Worm (Caenorhabditis elegans) whole organism, mixed stage, embryonic: ENCODE data around the gene nhr-112.

Experiments
- M03D4.4 ChIP-seq: sonication (generic microtip); optimal IDR thresholded peaks from 2 replicates; lab custom pipeline; 2017; ENCODE audit warnings: mild to moderate bottlenecking, missing genetic modification characterization, missing compliant biosample characterization
- bed-3 ChIP-seq: fragments of 200-800 bp; sonication (Bioruptor generic); optimal IDR thresholded peaks from 3 replicates; lab custom pipeline; 2018; ENCODE audit warnings: mild to moderate bottlenecking, missing genetic modification characterization, moderate library complexity, missing compliant biosample characterization
- blmp-1 ChIP-seq: fragments of 150-350 bp; optimal IDR thresholded peaks from 2 replicates; lab custom pipeline; 2014; ENCODE audit warnings: missing biosample characterization, missing genetic modification characterization
- ceh-39 ChIP-seq: fragments of 150-350 bp; optimal IDR thresholded peaks from 2 replicates; lab custom pipeline; 2014; ENCODE audit warnings: missing biosample characterization, missing genetic modification characterization
- ceh-43 ChIP-seq: fragments of 200-800 bp; sonication (Bioruptor generic); optimal IDR thresholded peaks from 2 replicates; lab custom pipeline; 2018; ENCODE audit warnings: mild to moderate bottlenecking, missing genetic modification characterization, moderate library complexity, missing compliant biosample characterization
- ceh-83 ChIP-seq: fragments of 200-800 bp; sonication (Bioruptor generic); optimal IDR thresholded peaks from 2 replicates; lab custom pipeline; 2018; ENCODE audit warnings: mild to moderate bottlenecking, missing genetic modification characterization, missing compliant biosample characterization
- ces-1 ChIP-seq: fragments of 150-350 bp; optimal IDR thresholded peaks from 2 replicates; lab custom pipeline; 2014; ENCODE audit warnings: missing biosample characterization, missing genetic modification reagents, missing genetic modification characterization
- cnd-1 ChIP-seq: fragments of 200-800 bp; sonication (Bioruptor generic); optimal IDR thresholded peaks from 2 replicates; lab custom pipeline; 2018; ENCODE audit warnings: mild to moderate bottlenecking, missing genetic modification characterization, missing compliant biosample characterization
- elt-1 ChIP-seq: sonication (generic microtip); optimal IDR thresholded peaks from 2 replicates; lab custom pipeline; 2017; ENCODE audit warnings: missing genetic modification characterization, mild to moderate bottlenecking, missing compliant biosample characterization, antibody characterized with exemption, moderate library complexity, borderline replicate concordance; ENCODE audit not compliant: insufficient read depth
- elt-3 ChIP-seq: fragments of 150-350 bp; optimal IDR thresholded peaks from 2 replicates; lab custom pipeline; 2014; ENCODE audit warnings: missing biosample characterization, missing genetic modification characterization
- ham-2 ChIP-seq: fragments of 200-800 bp; sonication (Bioruptor generic); optimal IDR thresholded peaks from 2 replicates; lab custom pipeline; 2018; ENCODE audit warnings: mild to moderate bottlenecking, missing genetic modification characterization, missing compliant biosample characterization
- hlh-1 ChIP-seq: fragments of 150-350 bp; optimal IDR thresholded peaks from 2 replicates; lab custom pipeline; 2014; ENCODE audit warnings: missing biosample characterization, missing genetic modification reagents, missing genetic modification characterization
- lin-13 ChIP-seq: fragments of 150-350 bp; optimal IDR thresholded peaks from 2 replicates; lab custom pipeline; 2014; ENCODE audit warnings: missing biosample characterization, missing genetic modification characterization
- lin-32 ChIP-seq: fragments of 200-800 bp; sonication (Bioruptor generic); optimal IDR thresholded peaks from 2 replicates; lab custom pipeline; 2018; ENCODE audit warnings: mild to moderate bottlenecking, missing genetic modification characterization, missing compliant biosample characterization
- lsy-2 ChIP-seq: fragments of 150-350 bp; optimal IDR thresholded peaks from 2 replicates; lab custom pipeline; 2014; ENCODE audit warnings: missing biosample characterization, missing genetic modification characterization
- mab-5 ChIP-seq: fragments of 150-350 bp; optimal IDR thresholded peaks from 2 replicates; lab custom pipeline; 2014; ENCODE audit warnings: missing biosample characterization, missing genetic modification characterization
- mls-2 ChIP-seq: sonication (generic microtip); optimal IDR thresholded peaks from 2 replicates; lab custom pipeline; 2016; ENCODE audit warnings: mild to moderate bottlenecking, missing genetic modification characterization, moderate library complexity, missing compliant biosample characterization
- nhr-12 ChIP-seq: fragments of 150-350 bp; optimal IDR thresholded peaks from 2 replicates; lab custom pipeline; 2014; ENCODE audit warnings: missing biosample characterization, missing genetic modification characterization
- nhr-237 ChIP-seq: fragments of 150-350 bp; optimal IDR thresholded peaks from 2 replicates; lab custom pipeline; 2014; ENCODE audit warnings: missing biosample characterization, missing genetic modification characterization
- nhr-28 ChIP-seq: fragments of 150-350 bp; optimal IDR thresholded peaks from 2 replicates; lab custom pipeline; 2014; ENCODE audit warnings: missing biosample characterization, missing genetic modification characterization
- nhr-76 ChIP-seq: sonication (generic microtip); optimal IDR thresholded peaks from 2 replicates; lab custom pipeline; 2017; ENCODE audit warnings: missing biosample characterization, missing genetic modification characterization
- pha-4 ChIP-seq: fragments of 150-350 bp; optimal IDR thresholded peaks from 2 replicates; lab custom pipeline; 2018; ENCODE audit warnings: missing biosample characterization, missing genetic modification reagents, missing genetic modification characterization
- sem-2 ChIP-seq: fragments of 200-800 bp; sonication (Bioruptor generic); optimal IDR thresholded peaks from 2 replicates; lab custom pipeline; 2018; ENCODE audit warnings: mild to moderate bottlenecking, missing genetic modification characterization, missing compliant biosample characterization
- snpc-4 ChIP-seq: fragments of 150-350 bp; optimal IDR thresholded peaks from 2 replicates; lab custom pipeline; 2014; ENCODE audit warnings: missing biosample characterization, missing genetic modification characterization
- sptf-1 ChIP-seq: sonication (generic microtip); optimal IDR thresholded peaks from 2 replicates; lab custom pipeline; 2017; ENCODE audit warnings: mild to moderate bottlenecking, missing genetic modification characterization, moderate library complexity, missing compliant biosample characterization
- tbx-8 ChIP-seq: fragments of 200-800 bp; sonication (Bioruptor generic); optimal IDR thresholded peaks from 2 replicates; lab custom pipeline; 2018; ENCODE audit warnings: mild to moderate bottlenecking, missing genetic modification characterization, moderate library complexity, missing compliant biosample characterization
- unc-120 ChIP-seq: sonication (generic microtip); optimal IDR thresholded peaks from 2 replicates; lab custom pipeline; 2017; ENCODE audit warnings: missing genetic modification characterization, missing compliant biosample characterization; ENCODE audit not compliant: poor library complexity, severe bottlenecking
- unc-39 ChIP-seq: fragments of 150-350 bp; optimal IDR thresholded peaks from 2 replicates; lab custom pipeline; 2014; ENCODE audit warnings: missing biosample characterization, missing genetic modification characterization
- unc-62 ChIP-seq: fragments of 150-350 bp; optimal IDR thresholded peaks from 2 replicates; lab custom pipeline; 2014; ENCODE audit warnings: missing biosample characterization, missing genetic modification reagents, missing genetic modification characterization
- ztf-11 ChIP-seq: fragments of 150-350 bp; optimal IDR thresholded peaks from 2 replicates; lab custom pipeline; 2014; ENCODE audit warnings: missing biosample characterization, missing genetic modification characterization

Gene nhr-112

DNA sequence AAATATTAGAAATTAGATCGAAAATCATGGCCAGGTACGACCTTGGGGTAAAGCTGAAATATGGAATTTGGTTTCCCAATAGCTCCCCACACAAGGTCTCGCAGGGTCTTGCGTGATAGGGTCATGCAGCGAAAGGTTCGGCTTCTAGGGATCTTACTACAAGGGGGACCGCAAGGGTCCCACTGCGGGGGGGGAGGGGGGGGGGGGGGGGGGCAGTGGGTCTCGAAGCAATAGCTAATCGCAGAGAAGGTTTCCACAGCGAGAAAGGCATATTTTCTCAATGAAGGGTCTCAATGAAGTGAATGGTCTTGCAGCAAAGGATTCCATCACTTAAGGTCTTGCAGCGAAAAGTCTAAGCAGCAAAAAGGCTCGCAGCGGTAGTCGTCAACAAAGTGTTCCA is 30.7 kb downstream of the nhr-112 start:
- TF ChIP-seq hlh-1 (tag; lab: Kevin White, UChicago) (no peak), ces-1 (GFP tag; lab: Kevin White, UChicago) (no peak), sem-2 (no peak), lsy-2 (no peak), cnd-1 (no peak), ham-2 (no peak), bed-3 (GFP tag; lab: Kevin White, UChicago) (no peak), nhr-28 (no peak), tbx-8 (GFP tag; lab: Kevin White, UChicago) (no peak), nhr-237 (no peak), mab-5 (tag; lab: Kevin White, UChicago) (no peak), sptf-1 (tag; lab: Kevin White, UChicago) (no peak), nhr-12 (tag; lab: Kevin White, UChicago) (no peak), ceh-43 (GFP tag; lab: Kevin White, UChicago) (no peak), unc-39 (tag; lab: Kevin White, UChicago) (no peak), snpc-4 (tag; lab: Kevin White, UChicago) (no peak), unc-62 (GFP tag; lab: Kevin White, UChicago) (no peak), unc-120 (tag; lab: Kevin White, UChicago) (no peak), pha-4 (no peak), nhr-76 (tag; lab: Kevin White, UChicago) (no peak)

DNA sequence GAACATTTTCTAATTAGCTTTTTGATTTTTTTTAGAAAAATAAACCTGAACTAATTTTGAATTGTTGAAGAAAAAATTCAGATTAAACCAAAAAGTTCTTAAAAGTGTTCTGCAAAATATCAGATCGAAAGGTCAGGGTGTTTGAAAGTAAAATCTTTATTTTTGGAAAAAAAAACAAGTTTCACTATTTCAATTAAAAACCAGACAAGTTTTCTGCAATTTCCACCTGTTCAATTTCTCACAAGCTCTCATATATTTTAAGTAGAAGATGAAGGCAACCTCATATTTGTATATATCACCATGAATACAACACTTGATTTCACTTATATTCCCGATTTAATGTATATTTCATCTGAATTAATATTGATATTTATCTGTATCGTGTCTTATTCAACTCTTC is 36.4 kb downstream of the nhr-112 start, which contains the start of gene srz-102:
srz-102 (plus strand) TSS at position 301 of the 400 bp plus-strand sequence.
- TF ChIP-seq ceh-43 (GFP tag; lab: Kevin White, UChicago) (no peak), blmp-1 (no peak), hlh-1 (tag; lab: Kevin White, UChicago) (no peak), ztf-11 (no peak), unc-39 (tag; lab: Kevin White, UChicago) (no peak), mab-5 (tag; lab: Kevin White, UChicago) (no peak), elt-3 (no peak), nhr-28 (no peak), elt-1 (tag; lab: Kevin White, UChicago) (no peak), ceh-39 (tag; lab: Kevin White, UChicago) (no peak), ceh-83 (GFP tag; lab: Kevin White, UChicago) (no peak), lin-32 (GFP tag; lab: Kevin White, UChicago) (no peak), unc-120 (tag; lab: Kevin White, UChicago) (no peak), lin-13 (tag; lab: Kevin White, UChicago) (no peak), ham-2 (no peak)

DNA sequence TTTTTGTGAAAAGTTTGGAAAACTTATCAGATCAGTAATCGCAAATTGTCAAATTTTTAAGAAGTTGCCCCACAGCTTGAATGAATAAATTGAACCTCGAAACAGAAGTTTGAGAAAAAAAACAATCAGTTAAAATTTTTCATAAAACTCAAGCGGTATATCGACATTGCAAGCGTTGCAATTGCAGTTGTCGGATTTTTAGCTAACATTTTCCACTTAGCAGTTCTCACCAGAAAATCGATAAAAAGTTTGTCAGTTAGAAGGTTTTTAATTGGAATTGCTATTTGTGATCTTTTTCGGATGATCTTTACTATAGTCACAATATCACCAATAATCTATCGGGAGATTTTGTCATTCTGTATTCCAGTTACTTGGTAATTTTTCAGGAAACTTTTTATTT is 37.9 kb downstream of the nhr-112 start, which contains the start of gene srw-43:
srw-43 (plus strand) TSS at position 301 of the 400 bp plus-strand sequence.
- TF ChIP-seq M03D4.4 (tag; lab: Kevin White, UChicago) (no peak), snpc-4 (tag; lab: Kevin White, UChicago) (no peak), ham-2 (no peak), mls-2 (tag; lab: Kevin White, UChicago) (no peak), nhr-237 (no peak), ceh-39 (tag; lab: Kevin White, UChicago) (no peak), nhr-12 (tag; lab: Kevin White, UChicago) (no peak), sptf-1 (tag; lab: Kevin White, UChicago) (no peak), nhr-76 (tag; lab: Kevin White, UChicago) (no peak), unc-39 (tag; lab: Kevin White, UChicago) (no peak), sem-2 (no peak), mab-5 (tag; lab: Kevin White, UChicago) (no peak), unc-120 (tag; lab: Kevin White, UChicago) (no peak)

DNA sequence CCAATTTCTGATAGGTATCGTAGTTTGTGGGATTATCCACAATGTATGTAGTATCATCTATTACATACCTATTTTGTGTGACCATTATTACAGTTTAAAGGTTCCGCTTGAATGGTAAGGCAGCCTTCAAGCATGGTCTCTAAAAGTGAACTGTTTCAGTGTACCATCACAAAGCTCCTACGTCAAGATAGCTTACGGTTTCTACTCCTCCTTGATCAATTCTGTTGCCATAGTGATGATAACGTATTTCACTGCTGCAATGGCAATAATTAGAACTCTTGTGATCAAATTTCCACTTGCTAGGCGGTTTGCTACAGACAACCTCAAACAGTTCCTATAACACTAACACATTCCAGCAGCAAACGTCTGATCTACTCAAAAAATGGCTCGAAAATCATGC is 40.3 kb downstream of the nhr-112 start:
- TF ChIP-seq elt-1 (tag; lab: Kevin White, UChicago), result no peak
- no peak for TF ChIP-seq blmp-1

DNA sequence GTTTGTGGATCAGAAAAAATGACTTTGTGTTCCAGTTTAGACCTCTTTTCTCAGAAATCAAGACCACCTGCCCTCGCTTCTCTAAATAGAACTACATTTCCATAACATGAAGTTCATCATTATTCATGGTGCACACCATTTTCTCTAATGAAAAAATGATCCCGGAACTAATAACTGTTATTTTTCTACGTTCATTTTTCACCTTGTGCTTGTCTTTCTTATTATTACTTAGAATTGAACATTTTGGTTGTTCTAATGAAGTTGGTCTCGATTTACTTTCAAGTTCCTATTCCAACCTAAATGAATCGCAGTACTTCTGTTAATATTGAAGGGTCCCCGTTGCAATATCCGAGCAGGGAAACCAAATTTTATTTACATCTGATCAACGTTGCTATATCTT is 40.8 kb downstream of the nhr-112 start, which contains the start of gene srw-36:
srw-36 (plus strand) TSS at position 301 of the 400 bp plus-strand sequence.
- TF ChIP-seq hlh-1 (tag; lab: Kevin White, UChicago), result no peak
